Fruit fly (Drosophila melanogaster): ENCODE data around the gene Sec15.

- TF ChIP-seq CG8478 (optimal IDR thresholded peaks at IDR 0.05): no peak
- TF ChIP-seq CTCF (optimal IDR thresholded peaks at IDR 0.05): no peak
Measured at dm6 chr3R:21089416-21089815, 18.4 kb downstream of the Sec15 start.
